Worm (Caenorhabditis elegans): ENCODE results near the gene C30F2.2.

C30F2.2 gene

DNA sequence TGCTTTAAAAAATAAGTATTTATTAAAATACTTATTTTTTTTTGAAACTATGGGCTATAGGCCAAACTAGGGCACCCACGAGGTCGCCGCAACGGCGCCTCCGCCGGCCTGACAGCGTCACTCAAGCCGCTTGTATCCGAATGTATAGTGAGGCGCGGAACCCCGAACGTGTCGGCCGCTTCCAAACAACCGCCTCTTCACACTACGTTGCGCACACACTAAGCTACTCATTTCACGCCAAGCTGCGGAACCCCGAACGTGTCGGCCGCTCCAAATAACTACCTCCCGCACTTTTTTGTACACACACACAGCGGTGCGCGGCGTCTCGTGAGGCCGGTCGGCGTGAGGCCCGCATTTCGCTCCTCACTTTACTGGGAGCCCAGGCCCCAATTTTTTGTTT lies 27.9 kb upstream of the C30F2.2 start:
- TF ChIP-seq ztf-29 (GFP tag; IDR thresholded peaks at IDR 0.05) = no peak

DNA sequence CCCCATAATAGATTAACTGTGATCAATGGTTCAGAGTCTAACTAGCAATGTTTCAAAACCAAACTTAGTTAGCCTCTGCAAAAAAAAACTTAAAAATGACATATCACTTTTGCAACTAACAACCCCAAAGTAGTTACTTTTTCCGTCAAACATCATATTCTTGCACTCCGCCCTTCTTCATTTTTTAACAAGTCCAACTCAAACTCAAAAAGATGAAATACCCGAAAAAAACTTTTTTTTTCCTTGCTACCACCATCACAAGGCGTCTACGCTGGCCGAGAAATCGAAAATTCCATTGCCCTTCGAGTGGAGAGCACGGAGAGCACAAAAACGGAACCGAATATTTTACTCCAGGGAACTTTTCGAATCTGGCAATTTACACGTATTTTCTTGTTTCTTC lies 20.8 kb upstream of the C30F2.2 start:
- no peak for TF ChIP-seq T22C8.4 (GFP tag; IDR thresholded peaks at IDR 0.05)
- TF ChIP-seq ztf-23 (GFP tag; IDR thresholded peaks at IDR 0.05) = no peak

DNA sequence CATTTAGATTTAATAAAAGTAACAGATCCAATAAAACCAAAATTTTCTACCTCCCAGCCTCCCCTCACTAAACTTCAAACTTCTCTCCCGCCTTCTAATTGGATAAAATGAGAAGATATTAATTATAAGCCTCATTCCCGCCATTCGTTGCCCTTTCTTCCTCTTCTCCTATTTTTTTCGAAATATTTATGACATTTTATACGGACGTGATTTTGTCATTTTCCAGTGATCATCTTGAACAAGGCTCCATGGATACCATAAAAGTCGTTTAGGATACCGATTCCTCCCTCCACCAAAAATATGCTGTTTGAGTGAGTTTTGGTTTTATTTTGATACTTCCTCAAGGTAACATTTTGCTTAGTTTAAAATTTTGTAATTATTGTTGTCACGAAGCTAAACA lies 18.4 kb upstream of the C30F2.2 start, which contains the start of gene ZK1073.2:
Gene ZK1073.2 (plus strand): TSS at position 301 of the 400 bp plus-strand sequence.
- TF ChIP-seq ztf-29 (GFP tag; IDR thresholded peaks at IDR 0.05) (no peak), T22C8.4 (GFP tag; IDR thresholded peaks at IDR 0.05) (no peak), cog-1 (tag; optimal IDR thresholded peaks at IDR 0.05) (no peak), ztf-23 (GFP tag; IDR thresholded peaks at IDR 0.05) (no peak), ref-1 (GFP tag; conservative IDR thresholded peaks at IDR 0.05) (no peak), med-1 (GFP tag; optimal IDR thresholded peaks at IDR 0.05; ENCODE audit: insufficient read depth) (no peak), tab-1 (GFP tag; IDR thresholded peaks at IDR 0.05) (no peak), klf-2 (GFP tag; conservative IDR thresholded peaks at IDR 0.05) (no peak), flt-1 (GFP tag; IDR thresholded peaks at IDR 0.05) (no peak)

DNA sequence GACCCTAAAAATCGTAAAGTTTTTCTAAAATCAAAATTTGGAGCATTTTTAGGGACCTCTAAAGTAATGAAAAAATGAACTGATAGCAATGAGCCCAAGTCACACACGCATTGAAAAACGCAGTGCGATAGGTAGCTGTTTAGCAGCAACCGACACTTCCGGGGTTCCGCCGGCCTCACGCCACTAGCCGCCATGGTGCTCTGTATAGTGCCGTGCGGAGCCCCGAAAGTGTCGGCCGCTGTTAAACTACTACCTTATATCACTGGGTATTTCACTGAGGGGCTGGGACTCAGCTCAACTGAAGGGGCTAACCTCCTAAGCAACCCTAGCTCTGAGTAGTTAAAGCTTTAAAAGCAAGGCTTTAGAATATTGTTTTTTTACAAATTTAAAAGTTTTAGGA lies 14.2 kb upstream of the C30F2.2 start:
- TF ChIP-seq ztf-23 (GFP tag; IDR thresholded peaks at IDR 0.05) = no peak
- no peak for TF ChIP-seq cog-1 (tag; optimal IDR thresholded peaks at IDR 0.05)
- TF ChIP-seq flt-1 (GFP tag; IDR thresholded peaks at IDR 0.05) = no peak
- no peak for TF ChIP-seq T22C8.4 (GFP tag; IDR thresholded peaks at IDR 0.05)
- no peak for TF ChIP-seq ref-1 (GFP tag; conservative IDR thresholded peaks at IDR 0.05)
- TF ChIP-seq klf-2 (GFP tag; conservative IDR thresholded peaks at IDR 0.05) = no peak
- no peak for TF ChIP-seq med-1 (GFP tag; optimal IDR thresholded peaks at IDR 0.05; ENCODE audit: insufficient read depth)
- TF ChIP-seq ztf-29 (GFP tag; IDR thresholded peaks at IDR 0.05) = no peak

DNA sequence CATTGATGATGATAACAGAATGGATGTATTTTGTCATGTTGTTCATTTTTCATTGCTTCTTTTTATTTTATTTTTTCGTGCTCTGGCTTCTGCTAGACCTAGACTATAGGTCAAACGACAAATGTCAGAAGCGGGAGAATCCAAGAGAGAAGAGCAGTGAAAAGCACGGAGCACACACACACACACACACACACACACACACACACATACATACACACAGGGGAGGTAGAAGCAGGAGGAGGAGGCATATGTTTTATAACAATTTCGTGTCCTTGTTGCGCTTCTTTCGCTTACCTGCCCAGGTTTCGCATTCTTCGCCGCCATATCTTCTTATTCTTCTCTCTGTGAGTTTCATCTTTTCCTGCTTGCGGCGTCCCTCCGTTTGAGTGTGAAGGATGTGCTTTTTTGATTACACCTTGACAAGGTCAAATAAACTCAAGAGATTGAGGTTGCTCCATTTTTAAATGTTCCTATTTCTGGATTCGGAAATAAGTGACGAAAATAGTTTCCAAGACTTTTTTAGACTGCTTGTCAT lies 13.2 kb upstream of the C30F2.2 start:
- no peak for TF ChIP-seq ztf-23 (GFP tag; IDR thresholded peaks at IDR 0.05)
- no peak for TF ChIP-seq T22C8.4 (GFP tag; IDR thresholded peaks at IDR 0.05)
- no peak for TF ChIP-seq tab-1 (GFP tag; IDR thresholded peaks at IDR 0.05)
- no peak for TF ChIP-seq med-1 (GFP tag; optimal IDR thresholded peaks at IDR 0.05; ENCODE audit: insufficient read depth)

DNA sequence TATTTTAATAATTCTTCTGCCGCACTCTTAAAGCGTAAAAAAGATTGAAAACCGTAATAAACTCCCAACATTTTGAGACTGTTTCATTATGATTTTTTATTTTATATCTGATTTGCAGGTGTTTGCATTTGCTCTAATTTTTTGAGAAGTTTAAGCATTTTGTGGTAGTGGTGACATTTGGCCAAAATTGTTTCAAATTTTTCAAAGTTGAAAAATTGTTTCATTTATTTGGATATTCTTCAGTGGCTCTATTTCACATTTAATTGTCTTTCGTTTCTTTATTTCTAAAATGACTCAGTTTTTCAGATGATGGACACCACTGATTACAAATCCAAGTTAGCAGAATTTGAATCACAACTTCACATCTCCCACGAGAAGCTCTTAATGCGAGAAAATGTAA lies 9.4 kb upstream of the C30F2.2 start, which contains the start of gene C30F2.5:
Gene C30F2.5 (plus strand): TSS at position 301 of the 400 bp plus-strand sequence.
- no peak for TF ChIP-seq tab-1 (GFP tag; IDR thresholded peaks at IDR 0.05)
- no peak for TF ChIP-seq med-1 (GFP tag; optimal IDR thresholded peaks at IDR 0.05; ENCODE audit: insufficient read depth)
- no peak for TF ChIP-seq T22C8.4 (GFP tag; IDR thresholded peaks at IDR 0.05)
- TF ChIP-seq ref-1 (GFP tag; conservative IDR thresholded peaks at IDR 0.05) = no peak
- no peak for TF ChIP-seq ztf-29 (GFP tag; IDR thresholded peaks at IDR 0.05)
- TF ChIP-seq klf-2 (GFP tag; conservative IDR thresholded peaks at IDR 0.05) = no peak
- TF ChIP-seq flt-1 (GFP tag; IDR thresholded peaks at IDR 0.05) = no peak
- no peak for TF ChIP-seq cog-1 (tag; optimal IDR thresholded peaks at IDR 0.05)
- TF ChIP-seq ztf-23 (GFP tag; IDR thresholded peaks at IDR 0.05) = no peak

DNA sequence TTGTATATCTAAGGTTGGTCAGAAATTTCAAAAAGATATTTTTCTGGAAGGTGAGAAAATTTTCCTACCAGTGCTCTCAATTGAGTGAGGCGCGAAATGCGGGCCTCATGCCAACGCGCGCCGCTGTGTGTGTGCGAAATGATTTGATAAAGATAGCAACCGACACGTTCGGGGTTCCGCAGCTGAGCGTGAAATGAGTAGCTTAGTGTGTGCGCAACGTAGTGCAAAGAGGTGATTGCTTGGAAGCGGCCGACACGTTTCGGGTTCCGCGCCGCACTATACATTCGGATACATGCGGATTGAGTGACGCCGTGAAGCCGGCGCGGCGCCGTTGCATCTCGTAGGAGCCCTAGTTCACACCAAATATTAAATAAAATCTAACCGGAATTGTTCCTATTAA lies 6.2 kb upstream of the C30F2.2 start:
- TF ChIP-seq flt-1 (GFP tag; IDR thresholded peaks at IDR 0.05) = no peak
- TF ChIP-seq ztf-23 (GFP tag; IDR thresholded peaks at IDR 0.05) = no peak
- no peak for TF ChIP-seq cog-1 (tag; optimal IDR thresholded peaks at IDR 0.05)
- TF ChIP-seq med-1 (GFP tag; optimal IDR thresholded peaks at IDR 0.05; ENCODE audit: insufficient read depth) = no peak
- TF ChIP-seq T22C8.4 (GFP tag; IDR thresholded peaks at IDR 0.05) = no peak
- no peak for TF ChIP-seq klf-2 (GFP tag; conservative IDR thresholded peaks at IDR 0.05)
- no peak for TF ChIP-seq ref-1 (GFP tag; conservative IDR thresholded peaks at IDR 0.05)
- TF ChIP-seq ztf-29 (GFP tag; IDR thresholded peaks at IDR 0.05) = no peak
- no peak for TF ChIP-seq tab-1 (GFP tag; IDR thresholded peaks at IDR 0.05)

DNA sequence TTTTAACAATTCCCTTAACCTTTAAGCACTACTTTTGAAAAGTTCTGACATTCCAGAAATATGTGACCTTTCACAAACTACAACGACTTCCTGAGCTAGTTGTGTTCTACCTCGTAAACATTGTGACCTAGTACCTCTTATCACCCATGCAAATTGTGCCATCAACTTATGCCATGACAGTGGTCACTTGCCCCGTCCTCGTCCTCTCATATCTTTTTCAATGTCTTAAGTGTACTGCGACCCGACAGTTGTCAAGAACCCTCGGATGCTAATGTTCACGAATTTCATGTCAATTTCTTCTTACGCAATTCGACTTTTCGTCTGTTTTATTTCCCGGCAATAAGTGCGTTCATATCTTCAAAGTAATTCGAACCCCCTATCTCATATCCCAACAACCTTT lies 2.8 kb upstream of the C30F2.2 start:
- TF ChIP-seq klf-2 (GFP tag; conservative IDR thresholded peaks at IDR 0.05) (no peak), ztf-29 (GFP tag; IDR thresholded peaks at IDR 0.05) (no peak), ztf-23 (GFP tag; IDR thresholded peaks at IDR 0.05) (no peak), tab-1 (GFP tag; IDR thresholded peaks at IDR 0.05) (no peak), flt-1 (GFP tag; IDR thresholded peaks at IDR 0.05) (no peak), med-1 (GFP tag; optimal IDR thresholded peaks at IDR 0.05; ENCODE audit: insufficient read depth) (no peak), cog-1 (tag; optimal IDR thresholded peaks at IDR 0.05) (no peak), T22C8.4 (GFP tag; IDR thresholded peaks at IDR 0.05) (no peak)

DNA sequence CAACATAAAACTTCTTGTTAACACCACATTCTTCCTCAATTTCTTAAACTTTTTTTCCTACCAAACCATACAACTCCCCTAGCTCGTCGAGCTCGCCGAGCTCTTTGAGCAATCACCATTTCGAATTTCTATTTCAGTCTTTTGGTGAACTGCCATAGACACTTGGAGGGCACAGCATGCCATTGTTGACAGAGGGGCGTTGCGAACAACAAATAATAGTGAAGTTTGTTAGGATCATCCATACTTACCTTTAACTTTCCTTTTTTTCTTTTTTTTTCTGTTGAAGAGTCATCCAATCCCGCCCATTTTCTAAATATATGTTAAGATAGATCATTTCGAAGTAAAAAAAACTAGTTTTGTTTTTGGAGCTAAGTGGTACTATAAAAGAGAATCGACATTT lies 3.0 kb downstream of the C30F2.2 start, which contains the start of gene idpp-14:
Gene idpp-14 (plus strand): TSS at position 324 of the 400 bp plus-strand sequence.
- TF ChIP-seq flt-1 (GFP tag; IDR thresholded peaks at IDR 0.05) (no peak), ref-1 (GFP tag; conservative IDR thresholded peaks at IDR 0.05) (no peak), T22C8.4 (GFP tag; IDR thresholded peaks at IDR 0.05) (no peak)

DNA sequence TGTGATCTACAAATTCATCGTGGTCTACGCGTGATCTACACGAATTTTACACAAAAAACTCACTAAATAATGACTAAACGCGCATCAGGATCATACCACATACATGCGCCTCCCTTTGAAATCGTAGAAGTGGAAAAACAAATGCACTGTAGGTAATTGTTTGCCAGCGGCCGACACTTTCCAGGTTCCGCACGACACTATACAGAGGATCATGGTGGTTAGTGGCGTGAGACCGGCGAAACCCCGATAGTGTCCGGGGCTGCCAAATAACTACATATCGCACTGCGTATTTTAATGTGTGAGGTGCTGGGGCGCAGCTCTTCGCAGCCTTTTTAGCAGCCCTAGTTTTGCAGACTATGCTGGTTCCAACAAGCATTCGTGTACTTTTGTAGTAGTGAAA lies 6.3 kb downstream of the C30F2.2 start:
- TF ChIP-seq ztf-23 (GFP tag; IDR thresholded peaks at IDR 0.05) (no peak), klf-2 (GFP tag; conservative IDR thresholded peaks at IDR 0.05) (no peak), ref-1 (GFP tag; conservative IDR thresholded peaks at IDR 0.05) (no peak), T22C8.4 (GFP tag; IDR thresholded peaks at IDR 0.05) (no peak), med-1 (GFP tag; optimal IDR thresholded peaks at IDR 0.05; ENCODE audit: insufficient read depth) (no peak), flt-1 (GFP tag; IDR thresholded peaks at IDR 0.05) (no peak), ztf-29 (GFP tag; IDR thresholded peaks at IDR 0.05) (no peak), tab-1 (GFP tag; IDR thresholded peaks at IDR 0.05) (no peak), cog-1 (tag; optimal IDR thresholded peaks at IDR 0.05) (no peak)

DNA sequence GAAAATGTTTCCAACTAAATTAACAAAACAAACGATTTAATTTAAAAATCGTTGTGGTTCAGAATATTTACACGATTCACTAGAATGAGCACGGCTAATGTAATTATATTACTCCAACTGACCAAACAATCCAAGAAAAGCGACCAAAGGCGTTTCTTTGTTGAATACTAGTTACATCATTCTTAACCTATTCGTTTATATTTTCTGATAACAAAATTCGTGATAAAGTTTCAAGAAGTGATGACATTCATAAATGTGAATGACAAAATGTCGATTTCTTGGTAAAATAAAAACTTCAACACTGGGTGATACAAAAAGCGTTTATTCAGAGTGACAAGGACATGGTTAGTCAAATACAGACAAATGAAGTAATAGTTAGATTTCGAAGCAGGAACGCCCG lies 8.5 kb downstream of the C30F2.2 start, which contains the start of gene C30F2.4:
Gene C30F2.4 (minus strand): TSS at position 101 of the 400 bp plus-strand sequence.
- no peak for TF ChIP-seq flt-1 (GFP tag; IDR thresholded peaks at IDR 0.05)
- no peak for TF ChIP-seq med-1 (GFP tag; optimal IDR thresholded peaks at IDR 0.05; ENCODE audit: insufficient read depth)
- TF ChIP-seq ztf-29 (GFP tag; IDR thresholded peaks at IDR 0.05) = no peak
- no peak for TF ChIP-seq klf-2 (GFP tag; conservative IDR thresholded peaks at IDR 0.05)
- TF ChIP-seq cog-1 (tag; optimal IDR thresholded peaks at IDR 0.05) = no peak
- TF ChIP-seq T22C8.4 (GFP tag; IDR thresholded peaks at IDR 0.05) = no peak
- no peak for TF ChIP-seq ztf-23 (GFP tag; IDR thresholded peaks at IDR 0.05)
- no peak for TF ChIP-seq tab-1 (GFP tag; IDR thresholded peaks at IDR 0.05)
- no peak for TF ChIP-seq ref-1 (GFP tag; conservative IDR thresholded peaks at IDR 0.05)
